Fruit fly (Drosophila melanogaster) whole organism: ENCODE measurements around the gene ImpE1.

ENCODE experiments used
- CG8478 ChIP-seq: fragments of >200 bp; optimal IDR thresholded peaks from 2 replicates; lab custom pipeline; 2018; ENCODE audit warnings: inconsistent platforms
- Dll ChIP-seq: fragments of >200 bp; optimal IDR thresholded peaks from 2 replicates; lab custom pipeline; 2017
- pan ChIP-seq: fragments of >200 bp; optimal IDR thresholded peaks from 2 replicates; lab custom pipeline; 2017
- psq ChIP-seq: fragments of >200 bp; optimal IDR thresholded peaks from 2 replicates; lab custom pipeline; 2017
- usp ChIP-seq: fragments of >200 bp; optimal IDR thresholded peaks from 2 replicates; lab custom pipeline; 2017; ENCODE audit warnings: missing biosample characterization, missing genetic modification characterization, mixed read lengths

DNA sequence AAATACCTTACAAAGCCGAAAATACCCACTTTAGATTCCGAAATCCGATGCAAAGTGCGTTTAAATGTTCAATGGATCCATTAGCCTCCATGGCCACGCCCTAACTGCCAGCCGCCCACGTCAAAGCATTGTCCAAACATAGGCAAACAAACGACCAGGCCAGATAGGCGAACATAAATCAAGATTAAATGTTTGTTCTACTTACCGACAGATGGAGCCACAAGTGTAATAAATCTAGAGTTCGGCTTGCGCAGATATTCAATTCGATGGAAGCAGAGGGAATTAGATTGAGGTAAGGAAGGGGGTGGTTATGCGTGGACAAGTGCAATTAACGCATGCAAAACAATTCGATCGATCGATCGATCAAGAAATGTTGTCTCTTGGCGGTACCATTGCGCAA, 48.4 kb upstream of the ImpE1 start:
- no peak for TF ChIP-seq pan (lab: Kevin White, UChicago)
- no peak for TF ChIP-seq psq
- TF ChIP-seq CG8478 (lab: Kevin White, UChicago) = no peak
- TF ChIP-seq Dll (lab: Kevin White, UChicago) = no peak
- TF ChIP-seq usp (GFP tag; lab: Kevin White, UChicago) = no peak
